Fruit fly (Drosophila melanogaster) whole organism, pupa: ENCODE data around the gene msi.

ENCODE experiments used
- CG10348 ChIP-seq: fragments of 200-800 bp; sonication (Bioruptor generic); IDR thresholded peaks from 2 replicates; pipeline ENCODE4 v1.3.6; 2022; ENCODE audit warnings: missing biosample characterization, missing genetic modification characterization
- CG12605 ChIP-seq: fragments of 200-800 bp; sonication (Bioruptor generic); IDR thresholded peaks from 2 replicates; pipeline ENCODE4 v1.3.6; 2022; ENCODE audit warnings: missing biosample characterization, missing genetic modification characterization
- CG13204 ChIP-seq: fragments of 200-800 bp; sonication (Bioruptor generic); optimal IDR thresholded peaks from 2 replicates; lab custom pipeline; 2018; ENCODE audit warnings: missing biosample characterization, mild to moderate bottlenecking, missing genetic modification characterization, moderate library complexity
- CG14655 ChIP-seq: fragments of 200-800 bp; sonication (Bioruptor generic); optimal IDR thresholded peaks from 3 replicates; lab custom pipeline; 2017; ENCODE audit warnings: mild to moderate bottlenecking, missing biosample characterization, missing genetic modification reagents, missing genetic modification characterization
- CG15710 ChIP-seq: fragments of 200-800 bp; sonication (Bioruptor generic); optimal IDR thresholded peaks from 2 replicates; lab custom pipeline; 2018; ENCODE audit warnings: missing biosample characterization, mild to moderate bottlenecking, missing genetic modification characterization, moderate library complexity
- CG17806 ChIP-seq: fragments of 200-800 bp; sonication (Bioruptor generic); optimal IDR thresholded peaks from 2 replicates; lab custom pipeline; 2018; ENCODE audit warnings: missing biosample characterization, mild to moderate bottlenecking, missing genetic modification characterization, moderate library complexity
- CG32121 ChIP-seq: fragments of 200-800 bp; sonication (Bioruptor generic); IDR thresholded peaks from 2 replicates; pipeline ENCODE4 v1.3.6; 2022; ENCODE audit warnings: missing biosample characterization, missing genetic modification characterization
- CG34367 ChIP-seq: fragments of 200-800 bp; sonication (Bioruptor generic); optimal IDR thresholded peaks from 2 replicates; lab custom pipeline; 2018; ENCODE audit warnings: missing biosample characterization, mild to moderate bottlenecking, missing genetic modification characterization
- CG4496 ChIP-seq: fragments of 200-800 bp; sonication (Bioruptor generic); IDR thresholded peaks from 3 replicates; pipeline ENCODE4 v1.3.6; 2022; ENCODE audit warnings: missing biosample characterization, missing genetic modification characterization
- CG8159 ChIP-seq: fragments of 200-800 bp; sonication (Bioruptor generic); optimal IDR thresholded peaks from 3 replicates; lab custom pipeline; 2018; ENCODE audit warnings: missing biosample characterization, mild to moderate bottlenecking, missing genetic modification characterization, moderate library complexity
- CG8301 ChIP-seq: fragments of 200-800 bp; sonication (Bioruptor generic); optimal IDR thresholded peaks from 2 replicates; lab custom pipeline; 2018; ENCODE audit warnings: missing biosample characterization, mild to moderate bottlenecking, missing genetic modification characterization
- CG9948 ChIP-seq: fragments of 200-800 bp; sonication (Bioruptor generic); optimal IDR thresholded peaks from 2 replicates; lab custom pipeline; 2018; ENCODE audit warnings: missing biosample characterization, mild to moderate bottlenecking, missing genetic modification characterization, moderate library complexity
- D1 ChIP-seq: fragments of 200-800 bp; sonication (Bioruptor generic); optimal IDR thresholded peaks from 2 replicates; lab custom pipeline; 2018; ENCODE audit warnings: missing biosample characterization, mild to moderate bottlenecking, missing genetic modification characterization, moderate library complexity
- EcR ChIP-seq: fragments of 200-800 bp; sonication (Bioruptor generic); optimal IDR thresholded peaks from 3 replicates; lab custom pipeline; 2019; ENCODE audit warnings: missing biosample characterization, missing genetic modification characterization, mild to moderate bottlenecking, moderate library complexity, missing genetic modification reagents
- Ets98B ChIP-seq: fragments of 200-800 bp; sonication (Bioruptor generic); IDR thresholded peaks from 2 replicates; pipeline ENCODE4 v1.3.6; 2022; ENCODE audit warnings: missing biosample characterization, missing genetic modification characterization
- Pif1A ChIP-seq: fragments of 200-800 bp; sonication (Bioruptor generic); optimal IDR thresholded peaks from 3 replicates; lab custom pipeline; 2016; ENCODE audit warnings: missing biosample characterization, missing genetic modification characterization
- Pif1B ChIP-seq: fragments of 200-800 bp; sonication (Bioruptor generic); optimal IDR thresholded peaks from 3 replicates; lab custom pipeline; 2016; ENCODE audit warnings: missing biosample characterization, missing genetic modification characterization
- Snoo ChIP-seq: fragments of 200-800 bp; sonication (Bioruptor generic); optimal IDR thresholded peaks from 3 replicates; lab custom pipeline; 2017; ENCODE audit warnings: missing biosample characterization, mild to moderate bottlenecking, missing genetic modification characterization, inconsistent platforms
- fd96Ca ChIP-seq: fragments of 200-800 bp; sonication (Bioruptor generic); IDR thresholded peaks from 3 replicates; pipeline ENCODE4 v1.3.6; 2022; ENCODE audit warnings: missing biosample characterization, missing genetic modification characterization
- gl ChIP-seq: fragments of 200-800 bp; sonication (Bioruptor generic); optimal IDR thresholded peaks from 2 replicates; lab custom pipeline; 2018; ENCODE audit warnings: missing biosample characterization, mild to moderate bottlenecking, missing genetic modification characterization
- rn ChIP-seq: fragments of 200-800 bp; sonication (Bioruptor generic); IDR thresholded peaks from 2 replicates; pipeline ENCODE4 v1.3.6; 2022; ENCODE audit warnings: missing biosample characterization, missing genetic modification characterization

The msi gene

dm6 chr3R:25515450-25516288 is at the start of gene msi:
Gene msi, plus strand, starts transcription at chr3R:25516118.
- TF ChIP-seq CG32121 (GFP tag; lab: Robert Waterston, UW) (peak; percentile 99), Pif1B (GFP tag; lab: Kevin White, UChicago) (peak; percentile 96), CG10348 (GFP tag; lab: Robert Waterston, UW) (peak; percentile 94), CG4496 (GFP tag; lab: Robert Waterston, UW) (peak; percentile 97), CG34367 (tag; lab: Kevin White, UChicago) (peak; percentile 95), rn (GFP tag; lab: Robert Waterston, UW) (peak; percentile 95), CG17806 (tag; lab: Kevin White, UChicago) (peak; percentile 99), Pif1A (GFP tag; lab: Kevin White, UChicago) (peak; percentile 92), CG15710 (peak; percentile 99), Snoo (tag; lab: Kevin White, UChicago) (peak; percentile 97), CG8159 (tag; lab: Kevin White, UChicago) (peak; percentile 99), CG9948 (tag; lab: Kevin White, UChicago) (peak; percentile 99), CG8301 (tag; lab: Kevin White, UChicago) (peak; percentile 97), CG14655 (peak; percentile 99), EcR (GFP tag; lab: Kevin White, UChicago) (peak; percentile 77), D1 (peak; percentile 98), CG12605 (GFP tag; lab: Robert Waterston, UW) (peak; percentile 96), gl (tag; lab: Kevin White, UChicago) (peak; percentile 87), CG13204 (GFP tag; lab: Kevin White, UChicago) (peak; percentile 88), fd96Ca (GFP tag; lab: Robert Waterston, UW) (peak; percentile 94), Ets98B (peak; percentile 98)

dm6 chr3R:25466166-25466565 is 49.8 kb upstream of the msi start:
- TF ChIP-seq Pif1A (GFP tag; lab: Kevin White, UChicago) (no peak), CG8301 (tag; lab: Kevin White, UChicago) (no peak), CG10348 (GFP tag; lab: Robert Waterston, UW) (no peak), CG12605 (GFP tag; lab: Robert Waterston, UW) (no peak), D1 (no peak), gl (tag; lab: Kevin White, UChicago) (no peak), Pif1B (GFP tag; lab: Kevin White, UChicago) (no peak), CG4496 (GFP tag; lab: Robert Waterston, UW) (no peak), CG9948 (tag; lab: Kevin White, UChicago) (no peak), CG8159 (tag; lab: Kevin White, UChicago) (no peak), rn (GFP tag; lab: Robert Waterston, UW) (no peak), EcR (GFP tag; lab: Kevin White, UChicago) (no peak), Ets98B (no peak), CG32121 (GFP tag; lab: Robert Waterston, UW) (no peak), fd96Ca (GFP tag; lab: Robert Waterston, UW) (no peak)

dm6 chr3R:25471853-25472634 is 43.9 kb upstream of the msi start:
- no peak for TF ChIP-seq CG8301 (tag; lab: Kevin White, UChicago)
- TF ChIP-seq CG8159 (tag; lab: Kevin White, UChicago), result no peak
- peak; percentile 33; the same call in 1 of the 2 replicates for TF ChIP-seq CG32121 (GFP tag; lab: Robert Waterston, UW)

dm6 chr3R:25472635-25473552 is 43.0 kb upstream of the msi start, which contains the start of the genes Fur1 and Vps33B:
Gene Fur1, minus strand, starts transcription at chr3R:25473058.
Gene Vps33B, plus strand, starts transcription at chr3R:25473490.
- TF ChIP-seq fd96Ca (GFP tag; lab: Robert Waterston, UW), result peak; percentile 96
- TF ChIP-seq CG10348 (GFP tag; lab: Robert Waterston, UW), result peak; percentile 73
- peak; percentile 94 for TF ChIP-seq CG32121 (GFP tag; lab: Robert Waterston, UW)
- TF ChIP-seq CG4496 (GFP tag; lab: Robert Waterston, UW), result peak; percentile 95; the same call in 2 of the 3 replicates
- peak; percentile 95 for TF ChIP-seq CG34367 (tag; lab: Kevin White, UChicago)
- peak; percentile 89 for TF ChIP-seq gl (tag; lab: Kevin White, UChicago)
- TF ChIP-seq CG15710, result peak; percentile 95
- TF ChIP-seq Pif1B (GFP tag; lab: Kevin White, UChicago), result peak; percentile 96
- TF ChIP-seq CG8159 (tag; lab: Kevin White, UChicago), result peak; percentile 95
- TF ChIP-seq CG8301 (tag; lab: Kevin White, UChicago), result peak; percentile 95
- TF ChIP-seq CG14655, result peak; percentile 97
- TF ChIP-seq rn (GFP tag; lab: Robert Waterston, UW), result peak; percentile 84
- peak; percentile 92 for TF ChIP-seq Ets98B
- TF ChIP-seq CG17806 (tag; lab: Kevin White, UChicago), result peak; percentile 92
- TF ChIP-seq D1, result no peak
- TF ChIP-seq CG9948 (tag; lab: Kevin White, UChicago), result peak; percentile 95
- TF ChIP-seq Pif1A (GFP tag; lab: Kevin White, UChicago), result peak; percentile 98
- peak; percentile 91 for TF ChIP-seq CG12605 (GFP tag; lab: Robert Waterston, UW)
- TF ChIP-seq CG13204 (GFP tag; lab: Kevin White, UChicago), result peak; percentile 77
- no peak for TF ChIP-seq EcR (GFP tag; lab: Kevin White, UChicago)
- TF ChIP-seq Snoo (tag; lab: Kevin White, UChicago), result peak; percentile 96
- TF ChIP-seq, all 21 proteins: peak for 19
